Fruit fly (Drosophila melanogaster) whole organism, embryonic: ENCODE results near the gene CG32333.

Experiments used
- Abd-B ChIP-seq: fragments of 200-800 bp; sonication (Bioruptor generic); optimal IDR thresholded peaks from 2 replicates; lab custom pipeline; 2018; ENCODE audit warnings: missing biosample characterization, mild to moderate bottlenecking, missing genetic modification characterization, moderate library complexity
- Adf1 ChIP-seq: fragments of 200-800 bp; sonication (Bioruptor generic); IDR thresholded peaks from 2 replicates; pipeline ENCODE4 v1.3.6; 2022; ENCODE audit warnings: missing biosample characterization, missing genetic modification characterization
- Awh ChIP-seq: fragments of 200-800 bp; sonication (Bioruptor generic); IDR thresholded peaks from 2 replicates; pipeline ENCODE4, ENCODE4 v1.3.6; 2022; ENCODE audit warnings: missing biosample characterization, missing genetic modification characterization
- CG10274 ChIP-seq: fragments of 200-800 bp; sonication (Bioruptor generic); optimal IDR thresholded peaks from 3 replicates; lab custom pipeline; 2017; ENCODE audit warnings: missing biosample characterization, mild to moderate bottlenecking, missing genetic modification characterization
- CG10543 ChIP-seq: fragments of 200-800 bp; sonication (Bioruptor generic); optimal IDR thresholded peaks from 3 replicates; lab custom pipeline; 2017; ENCODE audit warnings: missing biosample characterization, mild to moderate bottlenecking, missing genetic modification characterization, moderate library complexity
- CG10654 ChIP-seq: fragments of 200-800 bp; sonication (Bioruptor generic); optimal IDR thresholded peaks from 2 replicates; lab custom pipeline; 2016; ENCODE audit warnings: missing biosample characterization, missing genetic modification characterization
- CG12744 ChIP-seq: fragments of 200-800 bp; sonication (Bioruptor generic); optimal IDR thresholded peaks from 2 replicates; lab custom pipeline; 2016; ENCODE audit warnings: missing biosample characterization, missing genetic modification characterization
- CG13424 ChIP-seq: fragments of 200-800 bp; sonication (Bioruptor generic); optimal IDR thresholded peaks from 2 replicates; lab custom pipeline; 2019; ENCODE audit warnings: missing biosample characterization, mild to moderate bottlenecking, missing genetic modification characterization, moderate library complexity
- CG14667 ChIP-seq: fragments of 200-800 bp; sonication (Bioruptor generic); IDR thresholded peaks from 2 replicates; pipeline ENCODE4 v1.3.6; 2022; ENCODE audit warnings: missing biosample characterization, missing genetic modification characterization
- CG15601 ChIP-seq: fragments of 200-800 bp; sonication (Bioruptor generic); optimal IDR thresholded peaks from 3 replicates; lab custom pipeline; 2019; ENCODE audit warnings: missing biosample characterization, mild to moderate bottlenecking, missing genetic modification characterization, moderate library complexity
- CG17802 ChIP-seq: fragments of 200-800 bp; sonication (Bioruptor generic); optimal IDR thresholded peaks from 2 replicates; lab custom pipeline; 2018; ENCODE audit warnings: missing biosample characterization, mild to moderate bottlenecking, missing genetic modification characterization, moderate library complexity
- CG30431 ChIP-seq: fragments of 200-800 bp; sonication (Bioruptor generic); optimal IDR thresholded peaks from 2 replicates; lab custom pipeline; 2017; ENCODE audit warnings: missing biosample characterization, missing genetic modification characterization
- CG3407 ChIP-seq: fragments of 200-800 bp; sonication (Bioruptor generic); optimal IDR thresholded peaks from 2 replicates; lab custom pipeline; 2018; ENCODE audit warnings: missing biosample characterization, mild to moderate bottlenecking, missing genetic modification characterization
- CG3847 ChIP-seq: fragments of 200-800 bp; sonication (Bioruptor generic); IDR thresholded peaks from 2 replicates; pipeline ENCODE4 v1.3.6; 2022; ENCODE audit warnings: missing biosample characterization, missing genetic modification characterization
- CG43689 ChIP-seq: fragments of 200-800 bp; sonication (Bioruptor generic); IDR thresholded peaks from 2 replicates; pipeline ENCODE4 v1.3.6; 2022; ENCODE audit warnings: missing biosample characterization, missing genetic modification characterization
- CG4820 ChIP-seq: fragments of 200-800 bp; sonication (Bioruptor generic); optimal IDR thresholded peaks from 3 replicates; lab custom pipeline; 2016; ENCODE audit warnings: missing biosample characterization, missing genetic modification characterization
- CG6654 ChIP-seq: fragments of 200-800 bp; sonication (Bioruptor generic); optimal IDR thresholded peaks from 2 replicates; lab custom pipeline; 2017; ENCODE audit warnings: missing biosample characterization, mild to moderate bottlenecking, missing genetic modification characterization
- CG6791 ChIP-seq: fragments of 200-800 bp; sonication (Bioruptor generic); IDR thresholded peaks from 3 replicates; pipeline ENCODE4 v1.3.6; 2022; ENCODE audit warnings: missing biosample characterization, missing genetic modification characterization; ENCODE audit not compliant: partially characterized antibody
- CG8359 ChIP-seq: fragments of 200-800 bp; sonication (Bioruptor generic); optimal IDR thresholded peaks from 2 replicates; lab custom pipeline; 2017; ENCODE audit warnings: missing biosample characterization, mild to moderate bottlenecking, missing genetic modification characterization, borderline replicate concordance
- CG8924 ChIP-seq: fragments of 200-800 bp; optimal IDR thresholded peaks from 3 replicates; lab custom pipeline; 2019; ENCODE audit warnings: missing biosample characterization, mild to moderate bottlenecking, missing genetic modification characterization, moderate library complexity
- CG8944 ChIP-seq: fragments of 200-800 bp; sonication (Bioruptor generic); optimal IDR thresholded peaks from 3 replicates; lab custom pipeline; 2016; ENCODE audit warnings: missing biosample characterization, missing genetic modification characterization
- CTCF ChIP-seq: fragments of 200-800 bp; sonication (Bioruptor generic); optimal IDR thresholded peaks from 2 replicates; lab custom pipeline; 2017; ENCODE audit warnings: missing biosample characterization, mild to moderate bottlenecking, missing genetic modification characterization, moderate library complexity
- D ChIP-seq, 2 experiments: fragments of 200-800 bp in 1 of 2; fragments of >200 bp in 1 of 2; sonication (Bioruptor generic) in 1 of 2; optimal IDR thresholded peaks; 2 replicates in 1 of 2; 3 replicates in 1 of 2; lab custom pipeline; 2017; ENCODE audit warnings: mild to moderate bottlenecking in 1 of 2, missing biosample characterization in 1 of 2, missing genetic modification characterization in 1 of 2, missing genetic modification reagents in 1 of 2
- Dip3 ChIP-seq: fragments of 200-800 bp; sonication (Bioruptor generic); optimal IDR thresholded peaks from 3 replicates; lab custom pipeline; 2016; ENCODE audit warnings: missing biosample characterization, missing genetic modification characterization
- GATAe ChIP-seq: fragments of 200-800 bp; sonication (Bioruptor generic); conservative IDR thresholded peaks from 2 replicates; pipeline ENCODE4 v1.3.6; 2022; ENCODE audit warnings: missing biosample characterization, missing genetic modification characterization
- Gsc ChIP-seq: fragments of 200-800 bp; sonication (Bioruptor generic); IDR thresholded peaks from 2 replicates; pipeline ENCODE4 v1.3.6; 2022; ENCODE audit warnings: missing biosample characterization, missing genetic modification characterization
- Mrtf ChIP-seq: fragments of 200-800 bp; sonication (Bioruptor generic); IDR thresholded peaks from 3 replicates; pipeline ENCODE4 v1.3.6; 2022; ENCODE audit warnings: missing biosample characterization, missing genetic modification characterization
- NC2α ChIP-seq: fragments of 200-800 bp; sonication (Bioruptor generic); optimal IDR thresholded peaks from 2 replicates; lab custom pipeline; 2016; ENCODE audit warnings: missing biosample characterization, missing genetic modification characterization
- NK7.1 ChIP-seq: fragments of 200-800 bp; sonication (Bioruptor generic); optimal IDR thresholded peaks from 3 replicates; lab custom pipeline; 2016; ENCODE audit warnings: missing biosample characterization, missing genetic modification characterization
- Nf-YB ChIP-seq: fragments of 200-800 bp; sonication (Bioruptor generic); optimal IDR thresholded peaks from 3 replicates; lab custom pipeline; 2019; ENCODE audit warnings: missing biosample characterization, mild to moderate bottlenecking, missing genetic modification characterization, moderate library complexity
- PHDP ChIP-seq: fragments of 200-800 bp; sonication (Bioruptor generic); optimal IDR thresholded peaks from 3 replicates; lab custom pipeline; 2018; ENCODE audit warnings: missing biosample characterization, mild to moderate bottlenecking, missing genetic modification characterization, moderate library complexity
- Sry-δ ChIP-seq: fragments of 200-800 bp; sonication (Bioruptor generic); optimal IDR thresholded peaks from 2 replicates; lab custom pipeline; 2016; ENCODE audit warnings: missing biosample characterization, missing genetic modification characterization
- Ssrp ChIP-seq: fragments of 200-800 bp; sonication (Bioruptor generic); optimal IDR thresholded peaks from 2 replicates; lab custom pipeline; 2018; ENCODE audit warnings: missing biosample characterization, mild to moderate bottlenecking, missing genetic modification characterization, moderate library complexity
- Tbp ChIP-seq: fragments of >200 bp; optimal IDR thresholded peaks from 2 replicates; lab custom pipeline; 2018; ENCODE audit warnings: missing biosample characterization, missing genetic modification characterization
- Xbp1 ChIP-seq: fragments of 200-800 bp; sonication (Bioruptor generic); optimal IDR thresholded peaks from 3 replicates; lab custom pipeline; 2016; ENCODE audit warnings: missing biosample characterization, mild to moderate bottlenecking, missing genetic modification characterization
- corto ChIP-seq: fragments of 200-800 bp; sonication (Bioruptor generic); optimal IDR thresholded peaks from 2 replicates; lab custom pipeline; 2016; ENCODE audit warnings: missing biosample characterization, mild to moderate bottlenecking, missing genetic modification characterization, moderate library complexity
- crol ChIP-seq: fragments of 200-800 bp; sonication (Bioruptor generic); IDR thresholded peaks from 2 replicates; pipeline ENCODE4 v1.3.6; 2022; ENCODE audit warnings: missing biosample characterization, missing genetic modification characterization
- eve ChIP-seq, 2 experiments: fragments of >200 bp; optimal IDR thresholded peaks; 2 replicates each; lab custom pipeline; 2017; ENCODE audit warnings: missing biosample characterization in 2 of 2, missing genetic modification characterization in 2 of 2
- fd3F ChIP-seq: fragments of 200-800 bp; sonication (Bioruptor generic); optimal IDR thresholded peaks from 2 replicates; lab custom pipeline; 2018; ENCODE audit warnings: missing biosample characterization, mild to moderate bottlenecking, missing genetic modification characterization, moderate library complexity
- fu2 ChIP-seq: fragments of 200-800 bp; sonication (Bioruptor generic); optimal IDR thresholded peaks from 2 replicates; lab custom pipeline; 2016; ENCODE audit warnings: missing biosample characterization, missing genetic modification characterization
- gsb-n ChIP-seq: fragments of 200-800 bp; sonication (Bioruptor generic); optimal IDR thresholded peaks from 3 replicates; lab custom pipeline; 2018; ENCODE audit warnings: missing biosample characterization, mild to moderate bottlenecking, missing genetic modification characterization
- hkb ChIP-seq, 2 experiments: fragments of 200-800 bp in 1 of 2; fragments of >200 bp in 1 of 2; sonication (Bioruptor generic) in 1 of 2; IDR thresholded peaks in 1 of 2; optimal IDR thresholded peaks in 1 of 2; 2 replicates each; pipeline versions ENCODE4 v1.3.6 to Lab custom; 2017 to 2022; ENCODE audit warnings: missing biosample characterization in 1 of 2, missing genetic modification characterization in 1 of 2
- mirr ChIP-seq: fragments of 200-800 bp; sonication (Bioruptor generic); optimal IDR thresholded peaks from 3 replicates; lab custom pipeline; 2018; ENCODE audit warnings: missing biosample characterization, mild to moderate bottlenecking, missing genetic modification characterization
- psq ChIP-seq: fragments of 200-800 bp; sonication (Bioruptor generic); optimal IDR thresholded peaks from 2 replicates; lab custom pipeline; 2017; ENCODE audit warnings: missing biosample characterization, missing genetic modification characterization
- row ChIP-seq: fragments of 200-800 bp; sonication (Bioruptor generic); IDR thresholded peaks from 3 replicates; pipeline ENCODE4 v1.3.6; 2022; ENCODE audit warnings: missing biosample characterization, missing genetic modification characterization
- tap ChIP-seq: fragments of 200-800 bp; optimal IDR thresholded peaks from 3 replicates; lab custom pipeline; 2019; ENCODE audit warnings: missing biosample characterization, mild to moderate bottlenecking, missing genetic modification characterization, moderate library complexity
- wdn ChIP-seq: fragments of 200-800 bp; sonication (Bioruptor generic); IDR thresholded peaks from 2 replicates; pipeline ENCODE4 v1.3.6; 2022; ENCODE audit warnings: missing biosample characterization, missing genetic modification characterization
- zfh1 ChIP-seq: fragments of 200-800 bp; sonication (Bioruptor generic); IDR thresholded peaks from 3 replicates; pipeline ENCODE4 v1.3.6; 2022; ENCODE audit warnings: missing biosample characterization, missing genetic modification characterization
- zfh2 ChIP-seq: fragments of 200-800 bp; sonication (Bioruptor generic); optimal IDR thresholded peaks from 2 replicates; lab custom pipeline; 2016; ENCODE audit warnings: missing biosample characterization, missing genetic modification characterization

CG32333 gene

dm6 chr3L:1335989-1336961 lies 60.5 kb downstream of the CG32333 start:
- TF ChIP-seq fd3F (GFP tag; lab: Kevin White, UChicago), result no peak
- TF ChIP-seq CG13424 (tag; lab: Kevin White, UChicago), result no peak
- TF ChIP-seq eve (GFP tag; optimal IDR thresholded peaks at IDR 0.05; lab: Kevin White, UChicago), result no peak
- 0 out of 3 replicates have a peak, but pooled peaks have one; percentile 11 for TF ChIP-seq zfh1 (GFP tag; lab: Robert Waterston, UW)
- TF ChIP-seq CG12744 (GFP tag; lab: Kevin White, UChicago), result no peak
- peak; percentile 32 for TF ChIP-seq corto (GFP tag; lab: Kevin White, UChicago)
- TF ChIP-seq crol, result no peak
- TF ChIP-seq CG8944 (GFP tag; lab: Kevin White, UChicago), result no peak
- TF ChIP-seq Ssrp (tag; lab: Kevin White, UChicago), result no peak
- TF ChIP-seq Xbp1 (GFP tag; lab: Kevin White, UChicago), result no peak
- TF ChIP-seq CG30431, result no peak
- no peak for TF ChIP-seq wdn (GFP tag; lab: Robert Waterston, UW)
- no peak for TF ChIP-seq Abd-B (GFP tag; lab: Kevin White, UChicago)
- TF ChIP-seq CG15601, result no peak
- no peak; the same call in 1 of the 2 replicates for TF ChIP-seq Adf1 (GFP tag; lab: Robert Waterston, UW)
- TF ChIP-seq psq (GFP tag; lab: Kevin White, UChicago), result no peak
- TF ChIP-seq D (optimal IDR thresholded peaks at IDR 0.05; lab: Kevin White, UChicago), result no peak
- no peak for TF ChIP-seq D (GFP tag; optimal IDR thresholded peaks at IDR 0.05; lab: Kevin White, UChicago)
- TF ChIP-seq CG10274 (GFP tag; lab: Kevin White, UChicago), result no peak
- no peak for TF ChIP-seq gsb-n
- TF ChIP-seq fu2, result no peak
- no peak for TF ChIP-seq Gsc
- TF ChIP-seq CG10543 (GFP tag; lab: Kevin White, UChicago), result peak; percentile 41
- no peak for TF ChIP-seq CG6791
- no peak for TF ChIP-seq CG17802
- TF ChIP-seq NC2α, result no peak
- no peak for TF ChIP-seq NK7.1
- TF ChIP-seq CTCF (GFP tag; lab: Kevin White, UChicago), result no peak
- no peak for TF ChIP-seq CG8359 (GFP tag; lab: Kevin White, UChicago)
- TF ChIP-seq Sry-δ (GFP tag; lab: Kevin White, UChicago), result no peak
- no peak for TF ChIP-seq hkb (optimal IDR thresholded peaks at IDR 0.05; lab: Kevin White, UChicago)
- peak; percentile 27; the same call in 1 of the 2 replicates for TF ChIP-seq hkb (GFP tag; IDR thresholded peaks at IDR 0.05; lab: Robert Waterston, UW)
- no peak for TF ChIP-seq Mrtf (GFP tag; lab: Robert Waterston, UW)
- TF ChIP-seq CG14667 (GFP tag; lab: Robert Waterston, UW), result no peak
- no peak for TF ChIP-seq CG3847 (GFP tag; lab: Robert Waterston, UW)
- TF ChIP-seq Dip3, result no peak
- no peak for TF ChIP-seq zfh2
- no peak for TF ChIP-seq Awh (GFP tag; lab: Robert Waterston, UW)
- peak; percentile 22 for TF ChIP-seq PHDP (tag; lab: Kevin White, UChicago)
- TF ChIP-seq CG3407 (GFP tag; lab: Kevin White, UChicago), result no peak
- no peak for TF ChIP-seq CG8924 (tag; lab: Kevin White, UChicago)
- no peak for TF ChIP-seq tap
- no peak for TF ChIP-seq Nf-YB (GFP tag; lab: Kevin White, UChicago)
- no peak for TF ChIP-seq CG10654
- TF ChIP-seq CG43689, result no peak
- no peak for TF ChIP-seq Tbp (GFP tag; lab: Kevin White, UChicago)
- peak; percentile 74 for TF ChIP-seq mirr (GFP tag; lab: Kevin White, UChicago)
- no peak for TF ChIP-seq CG6654 (GFP tag; lab: Kevin White, UChicago)
- no peak for TF ChIP-seq row (GFP tag; lab: Robert Waterston, UW)
- TF ChIP-seq GATAe (GFP tag; lab: Robert Waterston, UW), result peak; percentile 58; the same call in 1 of the 2 replicates
- no peak for TF ChIP-seq CG4820 (GFP tag; lab: Kevin White, UChicago)
